Worm (Caenorhabditis elegans): ENCODE data around the gene wdr-5.3.

- no peak for TF ChIP-seq madf-10 (tag; optimal IDR thresholded peaks at IDR 0.05)
- TF ChIP-seq mxl-1 (tag; optimal IDR thresholded peaks at IDR 0.05), result no peak
- TF ChIP-seq Y79H2A.3 (GFP tag; conservative IDR thresholded peaks at IDR 0.05), result no peak
Observed at ce11 chrV:10720876-10721275, 16.0 kb upstream of the wdr-5.3 start.
